Fruit fly (Drosophila melanogaster): ENCODE measurements around the gene Ocho.
A peak's percentile ranks its signal among the peaks of the same experiment; 100 is the strongest.

Gene Ocho

dm6 chr3L:14999284-15000019 is 24.8 kb downstream of the Ocho start, which contains the start of the genes mRpL39 and Prosbeta2 (continued):
- TF ChIP-seq BtbVII (GFP tag; optimal IDR thresholded peaks at IDR 0.05) (peak; percentile 20), CG10209 (GFP tag; optimal IDR thresholded peaks at IDR 0.05) (no peak), CG9932 (GFP tag; IDR thresholded peaks at IDR 0.05) (peak; percentile 74), CG3407 (GFP tag; optimal IDR thresholded peaks at IDR 0.05) (no peak), zen2 (GFP tag; IDR thresholded peaks at IDR 0.05; ENCODE audit: partially characterized antibody) (peak; percentile 77; the same call in 2 of the 3 replicates), CG1603 (tag; optimal IDR thresholded peaks at IDR 0.05) (no peak), Meics (GFP tag; optimal IDR thresholded peaks at IDR 0.05) (peak; percentile 16), HLH4C (GFP tag; IDR thresholded peaks at IDR 0.05; ENCODE audit: partially characterized antibody) (peak; percentile 92), row (GFP tag; IDR thresholded peaks at IDR 0.05) (peak; percentile 90), CG10267 (tag; optimal IDR thresholded peaks at IDR 0.05) (peak; percentile 76), Sox102F (GFP tag; optimal IDR thresholded peaks at IDR 0.05) (no peak), CG8388 (GFP tag; optimal IDR thresholded peaks at IDR 0.05) (peak; percentile 9), Jarid2 (GFP tag; optimal IDR thresholded peaks at IDR 0.05) (no peak), NK7.1 (GFP tag; optimal IDR thresholded peaks at IDR 0.05) (no peak), Camta (GFP tag; optimal IDR thresholded peaks at IDR 0.05) (no peak), org-1 (GFP tag; optimal IDR thresholded peaks at IDR 0.05) (no peak), CG2120 (GFP tag; optimal IDR thresholded peaks at IDR 0.05) (no peak), MTF-1 (GFP tag; optimal IDR thresholded peaks at IDR 0.05; ENCODE audit: borderline replicate concordance) (no peak), fd3F (GFP tag; optimal IDR thresholded peaks at IDR 0.05) (no peak), toy (GFP tag; IDR thresholded peaks at IDR 0.05) (no peak), Atf-2 (GFP tag; optimal IDR thresholded peaks at IDR 0.05) (no peak), wdn (GFP tag; IDR thresholded peaks at IDR 0.05) (0 out of 2 replicates have a peak, but pooled peaks have one; percentile 41), Ravus (GFP tag; IDR thresholded peaks at IDR 0.05) (0 out of 2 replicates have a peak, but pooled peaks have one; percentile 15), vfl (GFP tag; optimal IDR thresholded peaks at IDR 0.05) (no peak), CG13287 (GFP tag; IDR thresholded peaks at IDR 0.05; ENCODE audit: partially characterized antibody) (peak; percentile 98), CG14667 (GFP tag; IDR thresholded peaks at IDR 0.05) (peak; percentile 61), CG1529 (GFP tag; optimal IDR thresholded peaks at IDR 0.05) (no peak), CG4360 (GFP tag; IDR thresholded peaks at IDR 0.05) (no peak), CG14965 (GFP tag; optimal IDR thresholded peaks at IDR 0.05; ENCODE audit: borderline replicate concordance) (no peak), twi (tag; optimal IDR thresholded peaks at IDR 0.05) (no peak), lov (optimal IDR thresholded peaks at IDR 0.05) (no peak), lov (GFP tag; IDR thresholded peaks at IDR 0.05) (no peak), CG8924 (tag; optimal IDR thresholded peaks at IDR 0.05) (peak; percentile 65), CG17612 (GFP tag; IDR thresholded peaks at IDR 0.05) (no peak), aop (GFP tag; IDR thresholded peaks at IDR 0.05) (0 out of 2 replicates have a peak, but pooled peaks have one; percentile 19), zf30C (GFP tag; optimal IDR thresholded peaks at IDR 0.05) (no peak), CG3838 (GFP tag; optimal IDR thresholded peaks at IDR 0.05) (no peak), sd (tag; optimal IDR thresholded peaks at IDR 0.05) (no peak), CTCF (GFP tag; optimal IDR thresholded peaks at IDR 0.05) (no peak), Chrac-16 (GFP tag; optimal IDR thresholded peaks at IDR 0.05) (no peak), CG4730 (GFP tag; IDR thresholded peaks at IDR 0.05) (peak; percentile 72), lola (GFP tag; optimal IDR thresholded peaks at IDR 0.05) (no peak), CG13123 (GFP tag; optimal IDR thresholded peaks at IDR 0.05) (no peak), az2 (GFP tag; optimal IDR thresholded peaks at IDR 0.05) (no peak), CG1832 (GFP tag; optimal IDR thresholded peaks at IDR 0.05) (no peak), Atf6 (GFP tag; IDR thresholded peaks at IDR 0.05) (peak; percentile 54), CG3065 (GFP tag; optimal IDR thresholded peaks at IDR 0.05) (no peak), gce (GFP tag; IDR thresholded peaks at IDR 0.05) (no peak), CG33213 (GFP tag; optimal IDR thresholded peaks at IDR 0.05) (no peak), Side (GFP tag; optimal IDR thresholded peaks at IDR 0.05) (no peak)
